Fruit fly (Drosophila melanogaster): ENCODE measurements around the gene CG45263.

Gene CG45263

dm6 chr3R:8355579-8355978 lies 121.8 kb downstream of the CG45263 start (continued):
- no peak for TF ChIP-seq hb (GFP tag; IDR thresholded peaks at IDR 0.05; ENCODE audit: partially characterized antibody)
- peak; percentile 91 for TF ChIP-seq CG13296 (GFP tag; optimal IDR thresholded peaks at IDR 0.05)
- TF ChIP-seq klu (GFP tag; IDR thresholded peaks at IDR 0.05), result peak; percentile 92

- TF ChIP-seq Sox100B (GFP tag; optimal IDR thresholded peaks at IDR 0.05) (no peak), hb (GFP tag; IDR thresholded peaks at IDR 0.05; ENCODE audit: partially characterized antibody) (no peak), Dad (GFP tag; optimal IDR thresholded peaks at IDR 0.05) (no peak), CG10431 (GFP tag; optimal IDR thresholded peaks at IDR 0.05) (no peak), E2f1 (GFP tag; IDR thresholded peaks at IDR 0.05) (no peak), CG9932 (GFP tag; IDR thresholded peaks at IDR 0.05) (no peak), Drgx (GFP tag; IDR thresholded peaks at IDR 0.05) (peak; percentile 95), Xbp1 (GFP tag; optimal IDR thresholded peaks at IDR 0.05) (peak; percentile 4), HLH3B (GFP tag; IDR thresholded peaks at IDR 0.05) (peak; percentile 52; the same call in 1 of the 2 replicates), gem (tag; optimal IDR thresholded peaks at IDR 0.05) (peak; percentile 60), CG1233 (GFP tag; optimal IDR thresholded peaks at IDR 0.05) (no peak), CG12659 (GFP tag; optimal IDR thresholded peaks at IDR 0.05) (no peak), phol (tag; optimal IDR thresholded peaks at IDR 0.05) (peak; percentile 38), CG10366 (GFP tag; IDR thresholded peaks at IDR 0.05) (peak; percentile 36; the same call in 1 of the 2 replicates), wor (GFP tag; IDR thresholded peaks at IDR 0.05) (peak; percentile 10; the same call in 1 of the 2 replicates), CG8281 (tag; optimal IDR thresholded peaks at IDR 0.05) (no peak), sisA (GFP tag; IDR thresholded peaks at IDR 0.05) (peak; percentile 41; the same call in 1 of the 2 replicates), unpg (GFP tag; optimal IDR thresholded peaks at IDR 0.05) (peak; percentile 61), tap (tag; optimal IDR thresholded peaks at IDR 0.05) (peak; percentile 51), ATbp (GFP tag; optimal IDR thresholded peaks at IDR 0.05) (peak; percentile 5), CG18599 (GFP tag; optimal IDR thresholded peaks at IDR 0.05) (no peak), H15 (GFP tag; IDR thresholded peaks at IDR 0.05) (no peak), CG1603 (tag; optimal IDR thresholded peaks at IDR 0.05) (peak; percentile 38), CG10209 (GFP tag; optimal IDR thresholded peaks at IDR 0.05) (no peak), bsh (GFP tag; optimal IDR thresholded peaks at IDR 0.05) (peak in 1 of 2 experiments; percentile 10), lola (GFP tag; optimal IDR thresholded peaks at IDR 0.05) (no peak), CG14441 (GFP tag; IDR thresholded peaks at IDR 0.05) (peak; percentile 61), insv (GFP tag; optimal IDR thresholded peaks at IDR 0.05) (no peak), kni (GFP tag; optimal IDR thresholded peaks at IDR 0.05) (no peak), Asciz (GFP tag; optimal IDR thresholded peaks at IDR 0.05) (peak; percentile 47), CG11398 (GFP tag; optimal IDR thresholded peaks at IDR 0.05) (no peak), CG15011 (GFP tag; optimal IDR thresholded peaks at IDR 0.05) (no peak), CG12219 (GFP tag; optimal IDR thresholded peaks at IDR 0.05) (no peak), dysf (GFP tag; IDR thresholded peaks at IDR 0.05) (peak; percentile 11; the same call in 2 of the 3 replicates), CG17829 (tag; optimal IDR thresholded peaks at IDR 0.05) (peak; percentile 2), sens (GFP tag) (peak; percentile 79), ranshi (GFP tag; IDR thresholded peaks at IDR 0.05) (peak; percentile 21; the same call in 1 of the 2 replicates), CG7786 (GFP tag; optimal IDR thresholded peaks at IDR 0.05) (no peak), Ssrp (tag; optimal IDR thresholded peaks at IDR 0.05) (peak; percentile 49), gsb-n (tag; optimal IDR thresholded peaks at IDR 0.05) (no peak), da (GFP tag; optimal IDR thresholded peaks at IDR 0.05) (peak; percentile 9), CG14965 (GFP tag; optimal IDR thresholded peaks at IDR 0.05; ENCODE audit: borderline replicate concordance) (no peak), jing (GFP tag; optimal IDR thresholded peaks at IDR 0.05) (peak; percentile 36), Hr51 (GFP tag; optimal IDR thresholded peaks at IDR 0.05) (peak in 1 of 2 experiments; percentile 73), so (GFP tag; IDR thresholded peaks at IDR 0.05) (no peak; the same call in 2 of the 3 replicates), zfh1 (GFP tag; IDR thresholded peaks at IDR 0.05) (peak; percentile 31; the same call in 2 of the 3 replicates)
Measured at dm6 chr3R:8354969-8355368, 122.4 kb downstream of the CG45263 start.

Data from whole organism, embryonic.